Worm (Caenorhabditis elegans) whole organism, L4 larva: ENCODE measurements around the gene C52A10.3.

Source experiments
- D1046.2 ChIP-seq: fragments of 200-800 bp; sonication (Bioruptor generic); IDR thresholded peaks from 2 replicates; pipeline ENCODE4 v1.3.6; 2022; ENCODE audit warnings: missing genetic modification characterization, missing compliant biosample characterization
- F44E2.7 ChIP-seq: fragments of 200-800 bp; sonication (Bioruptor generic); IDR thresholded peaks from 2 replicates; pipeline ENCODE4 v2.1.2; 2022; ENCODE audit warnings: missing genetic modification characterization, missing compliant biosample characterization
- T20F7.1 ChIP-seq: fragments of 200-800 bp; sonication (Bioruptor generic); optimal IDR thresholded peaks from 2 replicates; lab custom pipeline; 2018; ENCODE audit warnings: mild to moderate bottlenecking, missing genetic modification characterization, missing compliant biosample characterization
- T26A8.4 ChIP-seq: fragments of 200-800 bp; sonication (Bioruptor generic); IDR thresholded peaks from 2 replicates; pipeline ENCODE4 v1.3.6; 2022; ENCODE audit warnings: missing genetic modification characterization, missing compliant biosample characterization
- Y75B8A.6 ChIP-seq: fragments of 200-800 bp; sonication (Bioruptor generic); IDR thresholded peaks from 2 replicates; pipeline ENCODE4 v1.3.6; 2022; ENCODE audit warnings: missing genetic modification reagents, missing genetic modification characterization, missing compliant biosample characterization
- ZK337.2 ChIP-seq: fragments of 200-800 bp; sonication (Bioruptor generic); IDR thresholded peaks from 2 replicates; pipeline ENCODE4 v1.3.6; 2022; ENCODE audit warnings: missing genetic modification reagents, missing genetic modification characterization, missing compliant biosample characterization
- attf-4 ChIP-seq: sonication (generic microtip); optimal IDR thresholded peaks from 3 replicates; lab custom pipeline; 2017; ENCODE audit warnings: missing biosample characterization, missing genetic modification characterization
- ceh-44 ChIP-seq: fragments of 200-800 bp; sonication (Bioruptor generic); IDR thresholded peaks from 2 replicates; pipeline ENCODE4 v1.3.6; 2022; ENCODE audit warnings: missing genetic modification reagents, missing genetic modification characterization, missing compliant biosample characterization
- daf-12 ChIP-seq: fragments of 150-350 bp; optimal IDR thresholded peaks from 2 replicates; lab custom pipeline; 2014; ENCODE audit warnings: missing biosample characterization, missing genetic modification reagents, missing genetic modification characterization
- daf-16 ChIP-seq, 3 experiments: sonication (generic microtip); optimal IDR thresholded peaks; 2 replicates each; lab custom pipeline; 2016 to 2017; ENCODE audit warnings: missing genetic modification characterization in 3 of 3, missing genetic modification reagents in 3 of 3, mild to moderate bottlenecking in 2 of 3, missing compliant biosample characterization in 2 of 3, missing biosample characterization in 1 of 3, moderate library complexity in 1 of 3
- daf-19 ChIP-seq: fragments of 200-800 bp; sonication (Bioruptor generic); conservative IDR thresholded peaks from 2 replicates; pipeline ENCODE4 v1.3.6; 2022; ENCODE audit warnings: missing genetic modification characterization, missing compliant biosample characterization
- dmd-6 ChIP-seq: fragments of 200-800 bp; sonication (Bioruptor generic); IDR thresholded peaks from 2 replicates; pipeline ENCODE4 v1.3.6; 2022; ENCODE audit warnings: missing genetic modification reagents, missing genetic modification characterization, missing compliant biosample characterization
- dpl-1 ChIP-seq: fragments of 150-350 bp; optimal IDR thresholded peaks from 2 replicates; lab custom pipeline; 2014; ENCODE audit warnings: missing biosample characterization, missing genetic modification reagents, missing genetic modification characterization
- duxl-1 ChIP-seq: sonication (generic microtip); optimal IDR thresholded peaks from 2 replicates; lab custom pipeline; 2016; ENCODE audit warnings: mild to moderate bottlenecking, missing genetic modification characterization, moderate library complexity, missing compliant biosample characterization; ENCODE audit not compliant: poor library complexity
- dve-1 ChIP-seq: sonication (generic microtip); optimal IDR thresholded peaks from 2 replicates; lab custom pipeline; 2017; ENCODE audit warnings: antibody characterized with exemption, mild to moderate bottlenecking, missing genetic modification characterization, missing compliant biosample characterization; ENCODE audit not compliant: insufficient read depth
- egl-43 ChIP-seq: fragments of 200-800 bp; sonication (Bioruptor generic); IDR thresholded peaks from 2 replicates; pipeline ENCODE4 v1.3.6; 2022; ENCODE audit warnings: missing genetic modification reagents, missing genetic modification characterization, missing compliant biosample characterization
- gei-8 ChIP-seq: fragments of 200-800 bp; sonication (Bioruptor generic); optimal IDR thresholded peaks from 2 replicates; lab custom pipeline; 2018; ENCODE audit warnings: mild to moderate bottlenecking, missing genetic modification characterization, missing compliant biosample characterization
- hif-1 ChIP-seq, 2 experiments: sonication (generic microtip); optimal IDR thresholded peaks; 2 replicates each; lab custom pipeline; 2016 to 2017; ENCODE audit warnings: missing compliant biosample characterization in 2 of 2, missing genetic modification characterization in 2 of 2, missing genetic modification reagents in 2 of 2, missing genotype in 2 of 2, mild to moderate bottlenecking in 1 of 2
- hlh-11 ChIP-seq: fragments of 200-800 bp; sonication (Bioruptor generic); optimal IDR thresholded peaks from 2 replicates; lab custom pipeline; 2018; ENCODE audit warnings: mild to moderate bottlenecking, missing genetic modification characterization, missing compliant biosample characterization
- lin-1 ChIP-seq: fragments of 200-800 bp; sonication (Bioruptor generic); IDR thresholded peaks from 2 replicates; pipeline ENCODE4 v1.3.6; 2022; ENCODE audit warnings: missing genetic modification reagents, missing genetic modification characterization, missing compliant biosample characterization
- lin-13 ChIP-seq: fragments of 150-350 bp; optimal IDR thresholded peaks from 2 replicates; lab custom pipeline; 2014; ENCODE audit warnings: missing biosample characterization, missing genetic modification reagents, missing genetic modification characterization
- lin-38 ChIP-seq: fragments of 200-800 bp; sonication (Bioruptor generic); IDR thresholded peaks from 2 replicates; pipeline ENCODE4 v1.3.6; 2022; ENCODE audit warnings: missing genetic modification reagents, missing genetic modification characterization, missing compliant biosample characterization
- mdl-1 ChIP-seq, 2 experiments: fragments of 150-350 bp in 1 of 2; sonication (generic microtip) in 1 of 2; optimal IDR thresholded peaks; 2 replicates each; lab custom pipeline; 2014 to 2017; ENCODE audit warnings: missing biosample characterization in 2 of 2, missing genetic modification characterization in 2 of 2
- mdt-29 ChIP-seq: fragments of 200-800 bp; sonication (Bioruptor generic); IDR thresholded peaks from 2 replicates; pipeline ENCODE4 v1.3.6; 2022; ENCODE audit warnings: missing genetic modification reagents, missing genetic modification characterization, missing compliant biosample characterization
- mep-1 ChIP-seq: fragments of 150-350 bp; sonication (generic microtip); optimal IDR thresholded peaks from 3 replicates; lab custom pipeline; 2014; ENCODE audit warnings: missing biosample characterization, missing genetic modification characterization
- mxl-3 ChIP-seq: fragments of 200-800 bp; sonication (Bioruptor generic); optimal IDR thresholded peaks from 2 replicates; lab custom pipeline; 2018; ENCODE audit warnings: mild to moderate bottlenecking, missing genetic modification characterization, missing compliant biosample characterization
- nhr-102 ChIP-seq: sonication (generic microtip); optimal IDR thresholded peaks from 2 replicates; lab custom pipeline; 2016; ENCODE audit warnings: mild to moderate bottlenecking, missing genetic modification characterization, moderate library complexity, missing compliant biosample characterization
- nhr-11 ChIP-seq: fragments of 150-350 bp; optimal IDR thresholded peaks from 2 replicates; lab custom pipeline; 2014; ENCODE audit warnings: missing biosample characterization, missing genetic modification characterization
- nhr-111 ChIP-seq: fragments of 200-800 bp; sonication (Bioruptor generic); optimal IDR thresholded peaks from 2 replicates; lab custom pipeline; 2018; ENCODE audit warnings: mild to moderate bottlenecking, missing genetic modification characterization, missing compliant biosample characterization
- nhr-237 ChIP-seq: sonication (generic microtip); optimal IDR thresholded peaks from 2 replicates; lab custom pipeline; 2017; ENCODE audit warnings: missing biosample characterization, missing genetic modification characterization
- nhr-28 ChIP-seq: fragments of 150-350 bp; optimal IDR thresholded peaks from 2 replicates; lab custom pipeline; 2014; ENCODE audit warnings: missing biosample characterization, missing genetic modification characterization
- nhr-41 ChIP-seq: fragments of 200-800 bp; sonication (Bioruptor generic); IDR thresholded peaks from 2 replicates; pipeline ENCODE4 v1.3.6; 2022; ENCODE audit warnings: missing genetic modification reagents, missing genetic modification characterization, missing compliant biosample characterization
- nhr-48 ChIP-seq: sonication (generic microtip); optimal IDR thresholded peaks from 2 replicates; lab custom pipeline; 2016; ENCODE audit warnings: mild to moderate bottlenecking, missing genetic modification characterization, missing compliant biosample characterization
- nhr-6 ChIP-seq: fragments of 150-350 bp; optimal IDR thresholded peaks from 2 replicates; lab custom pipeline; 2014; ENCODE audit warnings: missing biosample characterization, missing genetic modification characterization
- nhr-77 ChIP-seq: fragments of 150-350 bp; optimal IDR thresholded peaks from 2 replicates; lab custom pipeline; 2014; ENCODE audit warnings: missing biosample characterization, missing genetic modification characterization
- php-3 ChIP-seq: fragments of 200-800 bp; sonication (Bioruptor generic); IDR thresholded peaks from 2 replicates; pipeline ENCODE4 v1.3.6; 2022; ENCODE audit warnings: missing genetic modification reagents, missing genetic modification characterization, missing compliant biosample characterization
- pqm-1 ChIP-seq: sonication (generic microtip); optimal IDR thresholded peaks from 2 replicates; lab custom pipeline; 2017; ENCODE audit warnings: missing biosample characterization, missing genetic modification characterization
- rbr-2 ChIP-seq: sonication (generic microtip); optimal IDR thresholded peaks from 2 replicates; lab custom pipeline; 2016; ENCODE audit warnings: missing genotype, missing genetic modification characterization, missing compliant biosample characterization
- sdz-12 ChIP-seq: fragments of 200-800 bp; sonication (Bioruptor generic); optimal IDR thresholded peaks from 2 replicates; lab custom pipeline; 2018; ENCODE audit warnings: mild to moderate bottlenecking, missing genetic modification characterization, missing compliant biosample characterization
- snpc-1.2 ChIP-seq: fragments of 200-800 bp; sonication (Bioruptor generic); IDR thresholded peaks from 2 replicates; pipeline ENCODE4 v1.3.6; 2022; ENCODE audit warnings: missing genetic modification reagents, missing genetic modification characterization, missing compliant biosample characterization
- spr-3 ChIP-seq: fragments of 200-800 bp; sonication (Bioruptor generic); optimal IDR thresholded peaks from 2 replicates; lab custom pipeline; 2018; ENCODE audit warnings: mild to moderate bottlenecking, missing genetic modification characterization, missing compliant biosample characterization
- tag-97 ChIP-seq: fragments of 200-800 bp; sonication (Bioruptor generic); IDR thresholded peaks from 2 replicates; pipeline ENCODE4 v1.3.6; 2022; ENCODE audit warnings: missing genetic modification characterization, missing compliant biosample characterization
- tra-1 ChIP-seq: fragments of 200-800 bp; sonication (Bioruptor generic); IDR thresholded peaks from 2 replicates; pipeline ENCODE4 v1.3.6; 2022; ENCODE audit warnings: missing genetic modification reagents, missing genetic modification characterization, missing compliant biosample characterization
- unc-62 ChIP-seq, 3 experiments: fragments of 150-350 bp in 1 of 3; sonication (generic microtip); optimal IDR thresholded peaks in 2 of 3; peaks in 1 of 3; 1 replicate in 1 of 3; 2 replicates in 2 of 3; lab custom pipeline; 2014 to 2017; ENCODE audit warnings: missing biosample characterization in 3 of 3, missing genetic modification characterization in 3 of 3, missing genetic modification reagents in 3 of 3, missing genotype in 1 of 3
- zag-1 ChIP-seq: fragments of 150-350 bp; optimal IDR thresholded peaks from 2 replicates; lab custom pipeline; 2014; ENCODE audit warnings: missing biosample characterization, missing genetic modification characterization
- zip-2 ChIP-seq: fragments of 150-350 bp; optimal IDR thresholded peaks from 2 replicates; lab custom pipeline; 2014; ENCODE audit warnings: missing biosample characterization, missing genetic modification characterization
- ztf-7 ChIP-seq: fragments of 150-350 bp; optimal IDR thresholded peaks from 2 replicates; lab custom pipeline; 2014; ENCODE audit warnings: missing biosample characterization, missing genetic modification characterization

The C52A10.3 gene

ce11 chrV:5272619-5273074 lies 33.3 kb upstream of the C52A10.3 start (continued):
- no peak for TF ChIP-seq T20F7.1 (GFP tag; lab: Kevin White, UChicago)
- no peak for TF ChIP-seq mep-1 (tag; lab: Kevin White, UChicago)
- TF ChIP-seq gei-8, result no peak
- TF ChIP-seq tra-1 (GFP tag; lab: Robert Waterston, UW), result no peak
- no peak for TF ChIP-seq ZK337.2 (GFP tag; lab: Robert Waterston, UW)
- no peak for TF ChIP-seq spr-3
- TF ChIP-seq ceh-44 (GFP tag; lab: Robert Waterston, UW), result no peak
- TF ChIP-seq egl-43 (GFP tag; lab: Robert Waterston, UW), result peak; percentile 15; the same call in 1 of the 2 replicates
- TF ChIP-seq lin-13, result no peak
- TF ChIP-seq tag-97 (GFP tag; lab: Robert Waterston, UW), result no peak
- no peak for TF ChIP-seq duxl-1

DNA sequence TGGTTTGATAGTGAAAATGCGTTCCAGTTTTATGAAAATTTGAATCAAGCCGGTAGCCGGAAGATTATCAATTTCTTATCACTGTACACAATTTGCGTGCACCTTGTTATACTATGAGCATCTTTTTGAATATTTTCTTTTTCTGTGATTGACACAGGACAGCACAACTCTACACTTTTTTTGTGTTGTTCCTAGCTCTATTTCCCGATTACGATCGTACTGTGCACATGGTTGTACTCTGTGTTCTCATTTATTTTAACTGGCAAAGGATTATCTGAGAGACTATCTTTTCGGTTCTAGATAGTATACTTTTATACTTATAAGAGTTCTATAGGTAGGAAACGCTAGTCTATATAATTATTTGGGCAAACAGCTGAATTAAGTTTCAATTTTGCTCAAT lies 32.7 kb upstream of the C52A10.3 start:
- TF ChIP-seq nhr-28 (tag; lab: Kevin White, UChicago) (peak; percentile 7), dmd-6 (GFP tag; lab: Robert Waterston, UW) (peak; percentile 53), daf-16 (GFP tag; optimal IDR thresholded peaks at IDR 0.05; lab: Kevin White, UChicago) (no peak), daf-16 (tag; optimal IDR thresholded peaks at IDR 0.05; lab: Kevin White, UChicago) (peak; percentile 51), dve-1 (tag; lab: Kevin White, UChicago) (no peak), F44E2.7 (GFP tag; lab: Robert Waterston, UW) (no peak), lin-38 (0 out of 2 replicates have a peak, but pooled peaks have one; percentile 7)

ce11 chrV:5271487-5271886 lies 32.2 kb upstream of the C52A10.3 start:
- TF ChIP-seq dpl-1 (GFP tag; lab: Kevin White, UChicago) (peak; percentile 14), unc-62 (GFP tag; optimal IDR thresholded peaks at IDR 0.05 in 1 of 2; lab: Kevin White, UChicago) (peak in 1 of 2 experiments; percentile 93), unc-62 (tag; optimal IDR thresholded peaks at IDR 0.05; lab: Kevin White, UChicago) (no peak), nhr-111 (GFP tag; lab: Kevin White, UChicago) (no peak), daf-19 (no peak), ztf-7 (no peak), nhr-48 (tag; lab: Kevin White, UChicago) (peak; percentile 98), pqm-1 (tag; lab: Kevin White, UChicago) (peak; percentile 61), zag-1 (tag; lab: Kevin White, UChicago) (no peak), mdl-1 (tag; optimal IDR thresholded peaks at IDR 0.05; lab: Kevin White, UChicago) (peak; percentile 74 to 89), sdz-12 (GFP tag; lab: Kevin White, UChicago) (no peak), nhr-77 (tag; lab: Kevin White, UChicago) (peak; percentile 89), mdt-29 (GFP tag; lab: Robert Waterston, UW) (peak; percentile 46; the same call in 1 of the 2 replicates), zip-2 (no peak), mxl-3 (GFP tag; lab: Kevin White, UChicago) (peak; percentile 92), gei-8 (peak; percentile 82), nhr-237 (tag; lab: Kevin White, UChicago) (no peak), attf-4 (tag; lab: Kevin White, UChicago) (no peak), dve-1 (tag; lab: Kevin White, UChicago) (peak; percentile 78), hif-1 (tag; optimal IDR thresholded peaks at IDR 0.05; lab: Kevin White, UChicago) (peak; percentile 13 to 82), daf-12 (tag; lab: Kevin White, UChicago) (no peak), nhr-102 (tag; lab: Kevin White, UChicago) (peak; percentile 81), nhr-11 (tag; lab: Kevin White, UChicago) (peak; percentile 85), D1046.2 (GFP tag; lab: Robert Waterston, UW) (peak; percentile 80), hlh-11 (tag; lab: Kevin White, UChicago) (peak; percentile 98), nhr-6 (tag; lab: Kevin White, UChicago) (no peak), rbr-2 (peak; percentile 21), php-3 (GFP tag; lab: Robert Waterston, UW) (peak; percentile 40; the same call in 1 of the 2 replicates), Y75B8A.6 (GFP tag; lab: Robert Waterston, UW) (no peak), T26A8.4 (GFP tag; lab: Robert Waterston, UW) (peak; percentile 41; the same call in 1 of the 2 replicates), snpc-1.2 (no peak), lin-1 (GFP tag; lab: Robert Waterston, UW) (peak; percentile 93), duxl-1 (peak; percentile 74), nhr-41 (GFP tag; lab: Robert Waterston, UW) (0 out of 2 replicates have a peak, but pooled peaks have one; percentile 20)
